Worm (Caenorhabditis elegans) whole organism, L3 larva: Measurements from ENCODE around the gene F13D11.4.

Experiments used
- R02D3.7 ChIP-seq: fragments of 150-350 bp; optimal IDR thresholded peaks from 2 replicates; lab custom pipeline; 2014; ENCODE audit warnings: missing biosample characterization, missing genetic modification characterization
- ZK546.5 ChIP-seq: sonication (generic microtip); optimal IDR thresholded peaks from 2 replicates; lab custom pipeline; 2017; ENCODE audit warnings: missing biosample characterization, missing genetic modification characterization
- aly-2 ChIP-seq: fragments of 150-350 bp; optimal IDR thresholded peaks from 2 replicates; lab custom pipeline; 2014; ENCODE audit warnings: missing biosample characterization, missing genetic modification characterization
- ama-1 ChIP-seq: fragments of 150-350 bp; optimal IDR thresholded peaks from 2 replicates; lab custom pipeline; 2018
- ceh-16 ChIP-seq: sonication (generic microtip); optimal IDR thresholded peaks from 2 replicates; lab custom pipeline; 2017; ENCODE audit warnings: missing biosample characterization, missing genetic modification characterization
- ceh-28 ChIP-seq: fragments of 150-350 bp; optimal IDR thresholded peaks from 2 replicates; lab custom pipeline; 2014; ENCODE audit warnings: missing biosample characterization, missing genetic modification reagents, missing genetic modification characterization
- ceh-9 ChIP-seq: sonication (generic microtip); optimal IDR thresholded peaks from 2 replicates; lab custom pipeline; 2018; ENCODE audit warnings: missing biosample characterization, missing genetic modification characterization
- daf-12 ChIP-seq: fragments of 150-350 bp; optimal IDR thresholded peaks from 2 replicates; lab custom pipeline; 2014; ENCODE audit warnings: missing biosample characterization, missing genetic modification reagents, missing genetic modification characterization
- egl-27 ChIP-seq: sonication (generic microtip); optimal IDR thresholded peaks from 4 replicates; lab custom pipeline; 2017; ENCODE audit warnings: missing biosample characterization, missing genetic modification reagents, missing genetic modification characterization
- egl-5 ChIP-seq: fragments of 150-350 bp; optimal IDR thresholded peaks from 2 replicates; lab custom pipeline; 2017; ENCODE audit warnings: missing biosample characterization, missing genetic modification reagents, missing genetic modification characterization, inconsistent platforms
- elt-1 ChIP-seq: fragments of 150-350 bp; optimal IDR thresholded peaks from 2 replicates; lab custom pipeline; 2014; ENCODE audit warnings: missing biosample characterization, missing genetic modification characterization
- elt-2 ChIP-seq: sonication (generic microtip); optimal IDR thresholded peaks from 2 replicates; lab custom pipeline; 2016; ENCODE audit warnings: missing genetic modification reagents, mild to moderate bottlenecking, missing genetic modification characterization, missing compliant biosample characterization
- eor-1 ChIP-seq, 2 experiments: fragments of 150-350 bp; optimal IDR thresholded peaks; 2 replicates each; lab custom pipeline; 2014 to 2018; ENCODE audit warnings: missing biosample characterization in 2 of 2, missing genetic modification characterization in 2 of 2
- fkh-10 ChIP-seq: sonication (generic microtip); optimal IDR thresholded peaks from 2 replicates; lab custom pipeline; 2017; ENCODE audit warnings: missing biosample characterization, missing genetic modification reagents, missing genetic modification characterization
- fkh-2 ChIP-seq: fragments of 150-350 bp; optimal IDR thresholded peaks from 2 replicates; lab custom pipeline; 2014; ENCODE audit warnings: missing biosample characterization, missing genetic modification reagents, missing genetic modification characterization
- fos-1 ChIP-seq: fragments of 150-350 bp; optimal IDR thresholded peaks from 2 replicates; lab custom pipeline; 2014; ENCODE audit warnings: missing biosample characterization, missing genetic modification characterization
- hmg-11 ChIP-seq: sonication (generic microtip); optimal IDR thresholded peaks from 2 replicates; lab custom pipeline; 2016; ENCODE audit warnings: missing genetic modification characterization, missing compliant biosample characterization
- lin-15B ChIP-seq: fragments of 150-350 bp; optimal IDR thresholded peaks from 2 replicates; lab custom pipeline; 2014; ENCODE audit warnings: missing biosample characterization, missing genetic modification characterization
- mml-1 ChIP-seq: fragments of 150-350 bp; sonication (generic microtip); optimal IDR thresholded peaks from 3 replicates; lab custom pipeline; 2014; ENCODE audit warnings: missing biosample characterization, missing genetic modification characterization
- nfya-1 ChIP-seq: sonication (generic microtip); optimal IDR thresholded peaks from 2 replicates; lab custom pipeline; 2017; ENCODE audit warnings: missing genetic modification characterization, mild to moderate bottlenecking, missing compliant biosample characterization, antibody characterized with exemption, moderate library complexity; ENCODE audit not compliant: insufficient read depth
- nhr-11 ChIP-seq: fragments of 150-350 bp; optimal IDR thresholded peaks from 2 replicates; lab custom pipeline; 2014; ENCODE audit warnings: missing biosample characterization, missing genetic modification characterization
- nhr-12 ChIP-seq: fragments of 150-350 bp; optimal IDR thresholded peaks from 2 replicates; lab custom pipeline; 2014; ENCODE audit warnings: missing biosample characterization, missing genetic modification characterization
- nhr-23 ChIP-seq: fragments of 150-350 bp; optimal IDR thresholded peaks from 2 replicates; lab custom pipeline; 2014; ENCODE audit warnings: missing biosample characterization, missing genetic modification reagents, missing genetic modification characterization
- nhr-237 ChIP-seq: fragments of 150-350 bp; optimal IDR thresholded peaks from 2 replicates; lab custom pipeline; 2014; ENCODE audit warnings: missing biosample characterization, missing genetic modification characterization
- nhr-25 ChIP-seq: sonication (generic microtip); optimal IDR thresholded peaks from 2 replicates; lab custom pipeline; 2017; ENCODE audit warnings: missing biosample characterization, missing genetic modification characterization
- nhr-28 ChIP-seq: fragments of 150-350 bp; optimal IDR thresholded peaks from 2 replicates; lab custom pipeline; 2014; ENCODE audit warnings: missing biosample characterization, missing genetic modification characterization
- nhr-43 ChIP-seq: sonication (generic microtip); optimal IDR thresholded peaks from 2 replicates; lab custom pipeline; 2016; ENCODE audit warnings: mild to moderate bottlenecking, missing genetic modification characterization, missing compliant biosample characterization; ENCODE audit not compliant: poor library complexity, severe bottlenecking
- nhr-76 ChIP-seq: fragments of 150-350 bp; sonication (generic microtip); optimal IDR thresholded peaks from 5 replicates; lab custom pipeline; 2014; ENCODE audit warnings: missing biosample characterization, missing genetic modification characterization
- nhr-77 ChIP-seq: fragments of 150-350 bp; optimal IDR thresholded peaks from 2 replicates; lab custom pipeline; 2014; ENCODE audit warnings: missing biosample characterization, missing genetic modification characterization
- pha-4 ChIP-seq: fragments of 150-350 bp; optimal IDR thresholded peaks from 2 replicates; lab custom pipeline; 2014; ENCODE audit warnings: missing biosample characterization, missing genetic modification reagents, missing genetic modification characterization
- pqm-1 ChIP-seq: fragments of 150-350 bp; optimal IDR thresholded peaks from 2 replicates; lab custom pipeline; 2017; ENCODE audit warnings: missing biosample characterization, missing genetic modification characterization, inconsistent platforms
- sea-2 ChIP-seq: fragments of 150-350 bp; sonication (generic microtip); optimal IDR thresholded peaks from 4 replicates; lab custom pipeline; 2014; ENCODE audit warnings: missing biosample characterization, missing genetic modification reagents, missing genetic modification characterization
- skn-1 ChIP-seq: fragments of 150-350 bp; optimal IDR thresholded peaks from 2 replicates; lab custom pipeline; 2014; ENCODE audit warnings: missing biosample characterization, missing genetic modification characterization
- tbx-2 ChIP-seq: sonication (generic microtip); optimal IDR thresholded peaks from 2 replicates; lab custom pipeline; 2016; ENCODE audit warnings: mild to moderate bottlenecking, missing genetic modification characterization, missing compliant biosample characterization
- unc-39 ChIP-seq: sonication (generic microtip); optimal IDR thresholded peaks from 4 replicates; lab custom pipeline; 2017; ENCODE audit warnings: missing biosample characterization, missing genetic modification characterization
- unc-62 ChIP-seq: fragments of 150-350 bp; sonication (generic microtip); optimal IDR thresholded peaks from 4 replicates; lab custom pipeline; 2014; ENCODE audit warnings: missing biosample characterization, missing genetic modification reagents, missing genetic modification characterization
- ztf-4 ChIP-seq: fragments of 150-350 bp; optimal IDR thresholded peaks from 2 replicates; lab custom pipeline; 2014; ENCODE audit warnings: missing biosample characterization, missing genetic modification characterization

The F13D11.4 gene

ce11 chrX:5801156-5801592, 33.4 kb downstream of the F13D11.4 start (continued):
- TF ChIP-seq mml-1 (tag; lab: Kevin White, UChicago) (no peak), nhr-43 (peak; percentile 78), nhr-23 (tag; lab: Kevin White, UChicago) (peak; percentile 59), ceh-16 (tag; lab: Kevin White, UChicago) (no peak), nhr-237 (tag; lab: Kevin White, UChicago) (no peak), elt-1 (tag; lab: Kevin White, UChicago) (no peak), unc-62 (GFP tag; lab: Kevin White, UChicago) (peak; percentile 57), nhr-28 (tag; lab: Kevin White, UChicago) (no peak), nhr-12 (tag; lab: Kevin White, UChicago) (no peak), hmg-11 (peak; percentile 98), fkh-2 (tag; lab: Kevin White, UChicago) (peak; percentile 27), fos-1 (tag; lab: Kevin White, UChicago) (no peak), ztf-4 (tag; lab: Kevin White, UChicago) (peak; percentile 85), daf-12 (tag; lab: Kevin White, UChicago) (no peak), ZK546.5 (tag; lab: Kevin White, UChicago) (no peak), egl-5 (tag; lab: Kevin White, UChicago) (peak; percentile 78), lin-15B (peak; percentile 2), tbx-2 (tag; lab: Kevin White, UChicago) (peak; percentile 87), ceh-28 (tag; lab: Kevin White, UChicago) (peak; percentile 74), nfya-1 (tag; lab: Kevin White, UChicago) (peak; percentile 87), ceh-9 (tag; lab: Kevin White, UChicago) (no peak)

- TF ChIP-seq sea-2: no peak
- TF ChIP-seq hmg-11: no peak
- TF ChIP-seq ceh-16 (tag; lab: Kevin White, UChicago): no peak
- TF ChIP-seq fkh-10 (GFP tag; lab: Kevin White, UChicago): peak; percentile 89
- no peak for TF ChIP-seq R02D3.7
Measured at ce11 chrX:5799229-5799628, 35.4 kb downstream of the F13D11.4 start.

- no peak for TF ChIP-seq pqm-1 (tag; lab: Kevin White, UChicago)
- TF ChIP-seq egl-27 (tag; lab: Kevin White, UChicago): no peak
- no peak for TF ChIP-seq nhr-77 (tag; lab: Kevin White, UChicago)
- no peak for TF ChIP-seq ama-1
Measured at ce11 chrX:5798690-5799089, 35.9 kb downstream of the F13D11.4 start, which contains the start of gene F46G11.4. F46G11.4 (minus strand) TSS chrX:5798790.

- TF ChIP-seq aly-2 (tag; lab: Kevin White, UChicago) (no peak), nhr-25 (tag; lab: Kevin White, UChicago) (no peak), nhr-23 (tag; lab: Kevin White, UChicago) (no peak), pqm-1 (tag; lab: Kevin White, UChicago) (no peak), skn-1 (tag; lab: Kevin White, UChicago) (no peak), pha-4 (tag; lab: Kevin White, UChicago) (no peak), unc-39 (tag; lab: Kevin White, UChicago) (no peak), nhr-77 (tag; lab: Kevin White, UChicago) (no peak), ztf-4 (tag; lab: Kevin White, UChicago) (no peak), hmg-11 (no peak), nhr-11 (no peak), nhr-76 (tag; lab: Kevin White, UChicago) (no peak), nhr-12 (tag; lab: Kevin White, UChicago) (no peak)
Measured at ce11 chrX:5794432-5794831, 40.2 kb downstream of the F13D11.4 start.

- TF ChIP-seq eor-1 (tag; optimal IDR thresholded peaks at IDR 0.05; lab: Kevin White, UChicago) (no peak), mml-1 (tag; lab: Kevin White, UChicago) (no peak), elt-2 (tag; lab: Kevin White, UChicago) (no peak), egl-5 (tag; lab: Kevin White, UChicago) (no peak), hmg-11 (no peak), nhr-237 (tag; lab: Kevin White, UChicago) (no peak), elt-1 (tag; lab: Kevin White, UChicago) (no peak)
- TF ChIP-seq, all 47 proteins: peak for 0
Measured at ce11 chrX:5790915-5791314, 43.7 kb downstream of the F13D11.4 start, which contains the start of gene twnk-1. twnk-1 (plus strand) TSS chrX:5791215.
